Fruit fly (Drosophila melanogaster) S2 (cell line): ENCODE results near the gene CG12728.

Source experiments
- CG8478 ChIP-seq: fragments of >200 bp; optimal IDR thresholded peaks from 2 replicates; lab custom pipeline; 2018
- CTCF ChIP-seq, 2 experiments: fragments of >200 bp; optimal IDR thresholded peaks; 2 replicates each; lab custom pipeline; 2018

- TF ChIP-seq CG8478 = no peak
- TF ChIP-seq CTCF (optimal IDR thresholded peaks at IDR 0.05; lab: Kevin White, UChicago) = no peak
Observed at dm6 chrX:5955207-5955679, 12.8 kb downstream of the CG12728 start, which contains the start of gene CG6067.
